Worm (Caenorhabditis elegans) whole organism, late embryonic: Measurements from ENCODE around the gene srh-271.

ENCODE experiments used
- F13H6.1 ChIP-seq: sonication (generic microtip); optimal IDR thresholded peaks from 2 replicates; lab custom pipeline; 2016; ENCODE audit warnings: missing genetic modification characterization, missing compliant biosample characterization
- ceh-34 ChIP-seq: sonication (generic microtip); optimal IDR thresholded peaks from 2 replicates; lab custom pipeline; 2016; ENCODE audit warnings: mild to moderate bottlenecking, missing genetic modification characterization, missing compliant biosample characterization
- fkh-10 ChIP-seq: fragments of 150-350 bp; optimal IDR thresholded peaks from 2 replicates; lab custom pipeline; 2014; ENCODE audit warnings: missing biosample characterization, missing genetic modification reagents, missing genetic modification characterization
- hlh-15 ChIP-seq: sonication (generic microtip); optimal IDR thresholded peaks from 2 replicates; lab custom pipeline; 2016; ENCODE audit warnings: missing genetic modification characterization, missing compliant biosample characterization
- nhr-11 ChIP-seq: fragments of 150-350 bp; optimal IDR thresholded peaks from 2 replicates; lab custom pipeline; 2014; ENCODE audit warnings: missing biosample characterization, missing genetic modification characterization
- pha-4 ChIP-seq: fragments of 150-350 bp; optimal IDR thresholded peaks from 2 replicates; lab custom pipeline; 2018; ENCODE audit warnings: missing biosample characterization, missing genetic modification reagents, missing genetic modification characterization
- pqm-1 ChIP-seq: sonication (generic microtip); optimal IDR thresholded peaks from 2 replicates; lab custom pipeline; 2016; ENCODE audit warnings: missing genetic modification characterization, missing compliant biosample characterization
- sdc-2 ChIP-seq: sonication (generic microtip); optimal IDR thresholded peaks from 2 replicates; lab custom pipeline; 2016; ENCODE audit warnings: missing genotype, missing genetic modification characterization, missing compliant biosample characterization
- tbx-7 ChIP-seq: sonication (generic microtip); optimal IDR thresholded peaks from 2 replicates; lab custom pipeline; 2016; ENCODE audit warnings: missing genotype, missing genetic modification characterization, missing compliant biosample characterization
- zip-5 ChIP-seq: sonication (generic microtip); optimal IDR thresholded peaks from 2 replicates; lab custom pipeline; 2016; ENCODE audit warnings: missing genetic modification characterization, missing compliant biosample characterization

DNA sequence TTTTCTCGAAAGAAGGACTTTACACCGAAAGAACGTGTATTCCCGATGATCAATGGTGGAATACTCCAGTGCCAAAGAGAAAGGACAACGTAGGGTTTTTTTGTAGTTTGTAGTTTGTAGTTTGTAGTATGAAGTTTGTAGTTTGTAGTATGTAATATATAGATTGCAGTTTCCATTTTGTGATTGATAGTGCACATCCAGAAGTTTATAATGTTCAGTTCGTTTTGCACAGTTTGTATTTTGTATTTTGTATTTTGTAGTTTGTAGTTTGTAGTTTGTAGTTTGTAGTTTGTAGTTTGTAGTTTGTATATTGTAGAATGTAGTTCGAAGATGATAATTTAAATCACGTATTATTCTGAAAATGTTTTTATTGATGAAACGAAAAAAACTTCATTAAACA is 4.3 kb downstream of the srh-271 start:
- TF ChIP-seq nhr-11 (tag; lab: Kevin White, UChicago) (no peak), ceh-34 (tag; lab: Kevin White, UChicago) (no peak), zip-5 (tag; lab: Kevin White, UChicago) (no peak), sdc-2 (no peak), fkh-10 (GFP tag; lab: Kevin White, UChicago) (no peak), pha-4 (tag; lab: Kevin White, UChicago) (no peak), pqm-1 (tag; lab: Kevin White, UChicago) (no peak), F13H6.1 (no peak), tbx-7 (no peak), hlh-15 (no peak)
